Fruit fly (Drosophila melanogaster): ENCODE measurements around the gene Mnat9.

Mnat9 gene

dm6 chr3R:31632316-31632715, 16.4 kb upstream of the Mnat9 start (continued):
- TF ChIP-seq Ets65A (GFP tag) (peak; percentile 67), Dek (tag; optimal IDR thresholded peaks at IDR 0.05) (no peak), ken (GFP tag; IDR thresholded peaks at IDR 0.05) (0 out of 3 replicates have a peak, but pooled peaks have one; percentile 20), lmd (GFP tag; IDR thresholded peaks at IDR 0.05) (peak; percentile 44), nmo (GFP tag; optimal IDR thresholded peaks at IDR 0.05) (peak; percentile 2), zen (tag; optimal IDR thresholded peaks at IDR 0.05) (no peak), fu2 (GFP tag; optimal IDR thresholded peaks at IDR 0.05) (no peak), Six4 (GFP tag; optimal IDR thresholded peaks at IDR 0.05) (no peak), lilli (GFP tag; optimal IDR thresholded peaks at IDR 0.05) (peak; percentile 2), Optix (GFP tag; IDR thresholded peaks at IDR 0.05) (0 out of 3 replicates have a peak, but pooled peaks have one; percentile 6), CG13123 (GFP tag; optimal IDR thresholded peaks at IDR 0.05) (no peak), Trl (optimal IDR thresholded peaks at IDR 0.05) (no peak), Trl (GFP tag; optimal IDR thresholded peaks at IDR 0.05) (peak; percentile 16), Meics (GFP tag; optimal IDR thresholded peaks at IDR 0.05) (peak; percentile 1), CG12942 (GFP tag; optimal IDR thresholded peaks at IDR 0.05) (no peak), CG1603 (tag; optimal IDR thresholded peaks at IDR 0.05) (peak; percentile 64)

- TF ChIP-seq ap (GFP tag; IDR thresholded peaks at IDR 0.05) (no peak), D19B (GFP tag; optimal IDR thresholded peaks at IDR 0.05) (no peak), CG3838 (GFP tag; optimal IDR thresholded peaks at IDR 0.05) (no peak), D (optimal IDR thresholded peaks at IDR 0.05) (no peak), D (GFP tag; optimal IDR thresholded peaks at IDR 0.05) (no peak), CG33213 (GFP tag; optimal IDR thresholded peaks at IDR 0.05) (no peak), CG14965 (GFP tag; optimal IDR thresholded peaks at IDR 0.05; ENCODE audit: borderline replicate concordance) (no peak), dmrt11E (tag; optimal IDR thresholded peaks at IDR 0.05) (no peak), dpn (GFP tag; optimal IDR thresholded peaks at IDR 0.05) (peak; percentile 8 to 19), CG6689 (GFP tag; IDR thresholded peaks at IDR 0.05) (no peak), pum (GFP tag; optimal IDR thresholded peaks at IDR 0.05) (no peak), wdn (GFP tag; IDR thresholded peaks at IDR 0.05) (no peak), Elba2 (GFP tag; optimal IDR thresholded peaks at IDR 0.05) (no peak), NC2β (GFP tag; optimal IDR thresholded peaks at IDR 0.05) (no peak), phol (tag; optimal IDR thresholded peaks at IDR 0.05) (no peak), Hey (tag; optimal IDR thresholded peaks at IDR 0.05) (no peak), CG2120 (GFP tag; optimal IDR thresholded peaks at IDR 0.05) (peak; percentile 69), D19A (tag; optimal IDR thresholded peaks at IDR 0.05) (no peak), CG9437 (GFP tag; optimal IDR thresholded peaks at IDR 0.05) (no peak), hbn (GFP tag; IDR thresholded peaks at IDR 0.05; ENCODE audit: partially characterized antibody) (no peak), CG7745 (tag; optimal IDR thresholded peaks at IDR 0.05) (no peak), Vsx1 (GFP tag; optimal IDR thresholded peaks at IDR 0.05) (no peak), kni (GFP tag; optimal IDR thresholded peaks at IDR 0.05) (no peak), prd (optimal IDR thresholded peaks at IDR 0.05) (no peak), prd (GFP tag; IDR thresholded peaks at IDR 0.05) (0 out of 3 replicates have a peak, but pooled peaks have one; percentile 30), tup (GFP tag; optimal IDR thresholded peaks at IDR 0.05) (no peak), Gug (GFP tag; IDR thresholded peaks at IDR 0.05) (peak; percentile 29; the same call in 1 of the 4 replicates), CG2678 (tag; optimal IDR thresholded peaks at IDR 0.05) (peak; percentile 15), CG4820 (GFP tag; optimal IDR thresholded peaks at IDR 0.05) (no peak), bowl (GFP tag; IDR thresholded peaks at IDR 0.05) (no peak), sug (tag; optimal IDR thresholded peaks at IDR 0.05) (no peak), CG10959 (GFP tag; IDR thresholded peaks at IDR 0.05) (no peak), E2f2 (GFP tag; IDR thresholded peaks at IDR 0.05) (no peak; the same call in 1 of the 2 replicates), Trl (optimal IDR thresholded peaks at IDR 0.05) (no peak), Trl (GFP tag; optimal IDR thresholded peaks at IDR 0.05) (no peak), Fer1 (GFP tag; optimal IDR thresholded peaks at IDR 0.05) (peak; percentile 37), Antp (GFP tag; optimal IDR thresholded peaks at IDR 0.05) (peak; percentile 9), Lpt (GFP tag; optimal IDR thresholded peaks at IDR 0.05) (no peak)
Observed at dm6 chr3R:31630376-31630775, 14.4 kb upstream of the Mnat9 start.

Data from whole organism, embryonic.